Worm (Caenorhabditis elegans) whole organism, L1 larva: ENCODE results near the gene zif-1.
A peak's percentile ranks its signal among the peaks of the same experiment; 100 is the strongest.

Experiments used
- C04F5.9 ChIP-seq: sonication (generic microtip); optimal IDR thresholded peaks from 2 replicates; lab custom pipeline; 2016; ENCODE audit warnings: missing genetic modification characterization, missing compliant biosample characterization
- C34B4.2 ChIP-seq: sonication (generic microtip); optimal IDR thresholded peaks from 2 replicates; lab custom pipeline; 2017; ENCODE audit warnings: mild to moderate bottlenecking, missing genetic modification characterization, missing compliant biosample characterization
- Y116A8C.19 ChIP-seq: sonication (generic microtip); optimal IDR thresholded peaks from 2 replicates; lab custom pipeline; 2016; ENCODE audit warnings: missing compliant biosample characterization, missing genetic modification characterization, borderline replicate concordance
- aha-1 ChIP-seq: fragments of 150-350 bp; optimal IDR thresholded peaks from 2 replicates; lab custom pipeline; 2014; ENCODE audit warnings: missing biosample characterization, missing genetic modification characterization
- alr-1 ChIP-seq: fragments of 200-800 bp; sonication (Bioruptor generic); optimal IDR thresholded peaks from 2 replicates; lab custom pipeline; 2018; ENCODE audit warnings: borderline replicate concordance, mild to moderate bottlenecking, missing genetic modification characterization, missing compliant biosample characterization
- aly-2 ChIP-seq: fragments of 150-350 bp; optimal IDR thresholded peaks from 2 replicates; lab custom pipeline; 2014; ENCODE audit warnings: missing biosample characterization, missing genetic modification characterization
- ama-1 ChIP-seq: fragments of 150-350 bp; optimal IDR thresholded peaks from 2 replicates; lab custom pipeline; 2014
- blmp-1 ChIP-seq: fragments of 150-350 bp; optimal IDR thresholded peaks from 2 replicates; lab custom pipeline; 2014; ENCODE audit warnings: missing biosample characterization, missing genetic modification characterization
- ceh-63 ChIP-seq: fragments of 200-800 bp; sonication (Bioruptor generic); optimal IDR thresholded peaks from 2 replicates; lab custom pipeline; 2018; ENCODE audit warnings: mild to moderate bottlenecking, missing genetic modification characterization, missing compliant biosample characterization
- ceh-8 ChIP-seq: fragments of 200-800 bp; sonication (Bioruptor generic); optimal IDR thresholded peaks from 2 replicates; lab custom pipeline; 2018; ENCODE audit warnings: mild to moderate bottlenecking, missing genetic modification characterization, moderate library complexity, missing compliant biosample characterization
- ceh-88 ChIP-seq: fragments of 200-800 bp; sonication (Bioruptor generic); IDR thresholded peaks from 2 replicates; pipeline ENCODE4 v1.3.6; 2022; ENCODE audit warnings: missing genetic modification characterization, missing compliant biosample characterization
- ceh-90 ChIP-seq: sonication (generic microtip); optimal IDR thresholded peaks from 2 replicates; lab custom pipeline; 2016; ENCODE audit warnings: missing genetic modification characterization, missing compliant biosample characterization
- dpl-1 ChIP-seq, 3 experiments: fragments of 150-350 bp in 2 of 3; sonication (generic microtip) in 1 of 3; optimal IDR thresholded peaks; 2 replicates each; lab custom pipeline; 2014 to 2017; ENCODE audit warnings: missing biosample characterization in 3 of 3, missing genetic modification characterization in 3 of 3, missing genetic modification reagents in 3 of 3
- dsc-1 ChIP-seq: sonication (generic microtip); optimal IDR thresholded peaks from 2 replicates; lab custom pipeline; 2016; ENCODE audit warnings: mild to moderate bottlenecking, missing genetic modification characterization, missing compliant biosample characterization
- efl-1 ChIP-seq, 4 experiments: fragments of 150-350 bp; optimal IDR thresholded peaks in 3 of 4; peaks in 1 of 4; 1 replicate in 1 of 4; 2 replicates in 3 of 4; lab custom pipeline; 2014; ENCODE audit warnings: missing biosample characterization in 2 of 4, missing genetic modification characterization in 2 of 4, missing genetic modification reagents in 2 of 4
- egl-13 ChIP-seq: sonication (generic microtip); optimal IDR thresholded peaks from 2 replicates; lab custom pipeline; 2016; ENCODE audit warnings: missing genotype, missing genetic modification reagents, missing genetic modification characterization, missing compliant biosample characterization
- egl-27 ChIP-seq, 2 experiments: fragments of 150-350 bp in 1 of 2; sonication (generic microtip); optimal IDR thresholded peaks; 3 replicates each; lab custom pipeline; 2017 to 2018; ENCODE audit warnings: missing biosample characterization in 2 of 2, missing genetic modification characterization in 2 of 2, missing genetic modification reagents in 2 of 2
- ets-5 ChIP-seq: fragments of 200-800 bp; sonication (Bioruptor generic); IDR thresholded peaks from 2 replicates; pipeline ENCODE4 v1.3.6; 2022; ENCODE audit warnings: missing genetic modification characterization, missing compliant biosample characterization
- fkh-4 ChIP-seq: sonication (generic microtip); optimal IDR thresholded peaks from 2 replicates; lab custom pipeline; 2016; ENCODE audit warnings: missing compliant biosample characterization, missing genetic modification characterization, borderline replicate concordance
- fkh-8 ChIP-seq: sonication (generic microtip); optimal IDR thresholded peaks from 2 replicates; lab custom pipeline; 2016; ENCODE audit warnings: mild to moderate bottlenecking, missing genetic modification characterization, missing compliant biosample characterization
- grh-1 ChIP-seq: fragments of 200-800 bp; sonication (Bioruptor generic); IDR thresholded peaks from 2 replicates; pipeline ENCODE4 v1.3.6; 2022; ENCODE audit warnings: missing genetic modification reagents, missing genetic modification characterization, missing compliant biosample characterization
- hlh-17 ChIP-seq: fragments of 200-800 bp; sonication (Bioruptor generic); optimal IDR thresholded peaks from 2 replicates; lab custom pipeline; 2018; ENCODE audit warnings: missing genetic modification characterization, mild to moderate bottlenecking, missing compliant biosample characterization, moderate library complexity, borderline replicate concordance
- hlh-4 ChIP-seq: sonication (generic microtip); optimal IDR thresholded peaks from 2 replicates; lab custom pipeline; 2016; ENCODE audit warnings: mild to moderate bottlenecking, missing genetic modification characterization, missing compliant biosample characterization
- hpl-2 ChIP-seq: fragments of 150-350 bp; optimal IDR thresholded peaks from 2 replicates; lab custom pipeline; 2014; ENCODE audit warnings: missing biosample characterization, missing genetic modification reagents, missing genetic modification characterization
- irx-1 ChIP-seq: sonication (generic microtip); optimal IDR thresholded peaks from 2 replicates; lab custom pipeline; 2016; ENCODE audit warnings: missing genetic modification characterization, missing compliant biosample characterization
- isw-1 ChIP-seq: fragments of 200-800 bp; sonication (Bioruptor generic); IDR thresholded peaks from 2 replicates; pipeline ENCODE4 v1.3.6; 2022; ENCODE audit warnings: missing genetic modification characterization, missing compliant biosample characterization
- lin-15B ChIP-seq: fragments of 150-350 bp; sonication (generic microtip); optimal IDR thresholded peaks from 3 replicates; lab custom pipeline; 2014; ENCODE audit warnings: missing biosample characterization, missing genetic modification characterization
- lir-3 ChIP-seq: sonication (generic microtip); optimal IDR thresholded peaks from 2 replicates; lab custom pipeline; 2016; ENCODE audit warnings: mild to moderate bottlenecking, missing genetic modification characterization, moderate library complexity, missing compliant biosample characterization; ENCODE audit not compliant: poor library complexity
- lsy-2 ChIP-seq, 2 experiments: fragments of 150-350 bp; optimal IDR thresholded peaks; 2 replicates each; lab custom pipeline; 2014; ENCODE audit warnings: missing biosample characterization in 2 of 2, missing genetic modification characterization in 2 of 2
- mdl-1 ChIP-seq, 2 experiments: fragments of 150-350 bp; optimal IDR thresholded peaks; 2 replicates each; lab custom pipeline; 2014 to 2017; ENCODE audit warnings: missing biosample characterization in 2 of 2, missing genetic modification characterization in 2 of 2, inconsistent platforms in 1 of 2
- mef-2 ChIP-seq: fragments of 150-350 bp; optimal IDR thresholded peaks from 2 replicates; lab custom pipeline; 2014; ENCODE audit warnings: missing biosample characterization, missing genetic modification characterization
- nhr-11 ChIP-seq: fragments of 150-350 bp; optimal IDR thresholded peaks from 2 replicates; lab custom pipeline; 2014; ENCODE audit warnings: missing biosample characterization, missing genetic modification characterization
- nhr-19 ChIP-seq: fragments of 200-800 bp; sonication (Bioruptor generic); conservative IDR thresholded peaks from 2 replicates; pipeline ENCODE4 v1.3.6; 2022; ENCODE audit warnings: missing genetic modification characterization, missing compliant biosample characterization
- nhr-20 ChIP-seq: sonication (generic microtip); optimal IDR thresholded peaks from 2 replicates; lab custom pipeline; 2016; ENCODE audit warnings: mild to moderate bottlenecking, missing genetic modification characterization, missing compliant biosample characterization
- nhr-47 ChIP-seq: sonication (generic microtip); optimal IDR thresholded peaks from 2 replicates; lab custom pipeline; 2016; ENCODE audit warnings: mild to moderate bottlenecking, missing genetic modification characterization, moderate library complexity, missing compliant biosample characterization
- nhr-71 ChIP-seq: sonication (generic microtip); optimal IDR thresholded peaks from 2 replicates; lab custom pipeline; 2016; ENCODE audit warnings: mild to moderate bottlenecking, missing genetic modification characterization, moderate library complexity, missing compliant biosample characterization
- nhr-85 ChIP-seq: sonication (generic microtip); peaks from one replicate; lab custom pipeline; 2016; ENCODE audit warnings: missing genetic modification characterization, inconsistent platforms, missing compliant biosample characterization
- nhr-90 ChIP-seq: sonication (generic microtip); optimal IDR thresholded peaks from 2 replicates; lab custom pipeline; 2016; ENCODE audit warnings: mild to moderate bottlenecking, missing genetic modification characterization, missing compliant biosample characterization; ENCODE audit not compliant: poor library complexity
- rnt-1 ChIP-seq: sonication (generic microtip); optimal IDR thresholded peaks from 2 replicates; lab custom pipeline; 2016; ENCODE audit warnings: mild to moderate bottlenecking, missing genetic modification characterization, moderate library complexity, missing compliant biosample characterization
- snu-23 ChIP-seq: sonication (generic microtip); optimal IDR thresholded peaks from 2 replicates; lab custom pipeline; 2016; ENCODE audit warnings: missing genetic modification characterization, missing compliant biosample characterization
- tlp-1 ChIP-seq: fragments of 150-350 bp; optimal IDR thresholded peaks from 2 replicates; lab custom pipeline; 2014; ENCODE audit warnings: missing biosample characterization, missing genetic modification characterization
- unc-86 ChIP-seq: sonication (generic microtip); optimal IDR thresholded peaks from 2 replicates; lab custom pipeline; 2016; ENCODE audit warnings: missing genetic modification characterization, missing compliant biosample characterization
- unc-98 ChIP-seq: fragments of 200-800 bp; sonication (Bioruptor generic); IDR thresholded peaks from 2 replicates; pipeline ENCODE4 v1.3.6; 2022; ENCODE audit warnings: missing genetic modification characterization, missing compliant biosample characterization
- vab-15 ChIP-seq: sonication (generic microtip); optimal IDR thresholded peaks from 2 replicates; lab custom pipeline; 2017; ENCODE audit warnings: missing genotype, mild to moderate bottlenecking, missing genetic modification characterization, missing compliant biosample characterization
- xbp-1 ChIP-seq: sonication (generic microtip); optimal IDR thresholded peaks from 2 replicates; lab custom pipeline; 2016; ENCODE audit warnings: missing genetic modification characterization, missing compliant biosample characterization
- zag-1 ChIP-seq: fragments of 150-350 bp; optimal IDR thresholded peaks from 2 replicates; lab custom pipeline; 2014; ENCODE audit warnings: missing biosample characterization, missing genetic modification characterization
- zip-4 ChIP-seq: fragments of 200-800 bp; sonication (Bioruptor generic); optimal IDR thresholded peaks from 2 replicates; lab custom pipeline; 2018; ENCODE audit warnings: mild to moderate bottlenecking, missing genetic modification characterization, moderate library complexity, missing compliant biosample characterization
- ztf-11 ChIP-seq, 2 experiments: sonication (generic microtip); optimal IDR thresholded peaks; 2 replicates each; lab custom pipeline; 2016 to 2017; ENCODE audit warnings: missing genetic modification characterization in 2 of 2, missing biosample characterization in 1 of 2, missing compliant biosample characterization in 1 of 2

zif-1 gene

DNA sequence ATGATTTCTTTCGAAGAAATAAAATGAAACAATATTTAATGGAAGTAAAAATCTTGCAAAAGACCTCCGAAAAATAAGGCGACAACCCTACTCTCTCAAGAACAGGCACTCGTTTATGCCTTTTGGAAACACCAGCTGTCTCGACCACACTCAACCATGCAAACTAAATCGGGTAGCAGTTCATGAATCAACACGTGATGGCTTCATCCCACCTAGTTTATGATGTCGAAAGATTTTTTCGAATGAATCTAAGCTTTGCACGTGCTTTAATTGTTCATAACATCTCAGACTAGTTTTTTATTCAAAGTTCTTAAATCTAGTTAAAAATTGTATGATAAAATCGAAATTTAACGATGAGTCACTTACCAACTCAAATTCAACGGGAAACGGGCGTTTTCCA is 50.7 kb downstream of the zif-1 start (continued):
- TF ChIP-seq hpl-2 (GFP tag; lab: Kevin White, UChicago) (no peak), aly-2 (no peak), snu-23 (GFP tag; lab: Kevin White, UChicago) (no peak), isw-1 (GFP tag; lab: Robert Waterston, UW) (no peak), blmp-1 (tag; lab: Kevin White, UChicago) (no peak), egl-13 (tag; lab: Kevin White, UChicago) (no peak), ama-1 (lab: Kevin White, UChicago) (no peak), mef-2 (tag; lab: Kevin White, UChicago) (no peak), lir-3 (tag; lab: Kevin White, UChicago) (no peak), ets-5 (GFP tag; lab: Robert Waterston, UW) (no peak), vab-15 (tag; lab: Kevin White, UChicago) (no peak), nhr-85 (tag; lab: Kevin White, UChicago) (peak; percentile 47), zip-4 (GFP tag; lab: Kevin White, UChicago) (no peak)
- TF ChIP-seq, all 84 proteins: peak for 4

DNA sequence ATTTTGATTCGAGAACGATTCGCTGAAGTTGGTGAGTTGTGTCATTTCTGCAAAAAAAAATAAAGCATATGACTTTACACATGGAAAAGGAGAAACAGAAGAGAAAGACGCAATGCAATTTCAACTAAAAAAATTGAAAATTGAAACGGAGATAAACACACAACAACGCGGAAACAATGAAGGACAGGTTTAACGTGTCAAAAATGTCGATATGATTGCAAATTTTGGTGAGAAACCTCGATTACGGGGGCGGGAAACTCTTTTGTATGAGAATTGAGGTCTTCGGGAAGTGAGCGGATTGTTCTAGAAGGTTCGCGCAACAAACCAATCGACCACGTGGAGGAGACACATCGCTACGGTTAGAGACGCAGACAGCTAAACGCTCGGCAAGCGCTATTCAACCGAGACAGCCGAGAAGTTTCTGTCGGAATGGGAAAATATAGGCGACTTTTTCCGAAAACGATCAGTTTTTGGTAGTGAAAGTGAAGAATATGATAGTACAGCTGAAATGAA is 51.2 kb downstream of the zif-1 start, which contains the start of gene R107.5:
Gene R107.5, minus strand, starts transcription at position 51 of the 513 bp plus-strand sequence.
- TF ChIP-seq nhr-71 (tag; lab: Kevin White, UChicago) (peak; percentile 98), unc-98 (peak; percentile 54; the same call in 1 of the 2 replicates), blmp-1 (tag; lab: Kevin White, UChicago) (peak; percentile 98), Y116A8C.19 (tag; lab: Kevin White, UChicago) (no peak), ets-5 (GFP tag; lab: Robert Waterston, UW) (no peak), zag-1 (tag; lab: Kevin White, UChicago) (no peak), aha-1 (tag; lab: Kevin White, UChicago) (peak; percentile 58), egl-13 (tag; lab: Kevin White, UChicago) (peak; percentile 73), unc-86 (tag; lab: Kevin White, UChicago) (peak; percentile 83), xbp-1 (tag; lab: Kevin White, UChicago) (peak; percentile 86), ztf-11 (tag; optimal IDR thresholded peaks at IDR 0.05; lab: Kevin White, UChicago) (peak in 1 of 2 experiments; percentile 65), irx-1 (peak; percentile 83), grh-1 (GFP tag; lab: Robert Waterston, UW) (peak; percentile 91), dsc-1 (peak; percentile 92), dpl-1 (GFP tag; optimal IDR thresholded peaks at IDR 0.05; lab: Kevin White, UChicago) (peak; percentile 71 to 77 (median 74)), nhr-47 (tag; lab: Kevin White, UChicago) (peak; percentile 95), fkh-4 (no peak), nhr-20 (peak; percentile 98), nhr-11 (tag; lab: Kevin White, UChicago) (peak; percentile 22), ceh-63 (GFP tag; lab: Kevin White, UChicago) (peak; percentile 55), mdl-1 (tag; optimal IDR thresholded peaks at IDR 0.05; lab: Kevin White, UChicago) (peak; percentile 83 to 99), vab-15 (tag; lab: Kevin White, UChicago) (no peak), alr-1 (tag; lab: Kevin White, UChicago) (no peak), ceh-88 (peak; percentile 84), ama-1 (lab: Kevin White, UChicago) (no peak), hpl-2 (GFP tag; lab: Kevin White, UChicago) (no peak), C04F5.9 (tag; lab: Kevin White, UChicago) (peak; percentile 46), hlh-4 (no peak), egl-27 (tag; optimal IDR thresholded peaks at IDR 0.05; lab: Kevin White, UChicago) (peak; percentile 17 to 61), lsy-2 (tag; optimal IDR thresholded peaks at IDR 0.05; lab: Kevin White, UChicago) (peak; percentile 81 to 90), nhr-19 (GFP tag; lab: Robert Waterston, UW) (peak; percentile 92), ceh-8 (peak; percentile 75), rnt-1 (peak; percentile 83), nhr-90 (tag; lab: Kevin White, UChicago) (peak; percentile 94), tlp-1 (peak; percentile 22), hlh-17 (GFP tag; lab: Kevin White, UChicago) (no peak), ceh-90 (tag; lab: Kevin White, UChicago) (no peak), C34B4.2 (tag; lab: Kevin White, UChicago) (peak; percentile 40), lin-15B (tag; lab: Kevin White, UChicago) (peak; percentile 40), snu-23 (GFP tag; lab: Kevin White, UChicago) (peak; percentile 99), efl-1 (optimal IDR thresholded peaks at IDR 0.05; lab: Kevin White, UChicago) (peak; percentile 75 to 80), efl-1 (GFP tag; optimal IDR thresholded peaks at IDR 0.05 in 1 of 2; lab: Kevin White, UChicago) (peak; percentile 73 to 95), fkh-8 (tag; lab: Kevin White, UChicago) (peak; percentile 99)
